Fruit fly (Drosophila melanogaster): ENCODE measurements around the gene thw.

DNA sequence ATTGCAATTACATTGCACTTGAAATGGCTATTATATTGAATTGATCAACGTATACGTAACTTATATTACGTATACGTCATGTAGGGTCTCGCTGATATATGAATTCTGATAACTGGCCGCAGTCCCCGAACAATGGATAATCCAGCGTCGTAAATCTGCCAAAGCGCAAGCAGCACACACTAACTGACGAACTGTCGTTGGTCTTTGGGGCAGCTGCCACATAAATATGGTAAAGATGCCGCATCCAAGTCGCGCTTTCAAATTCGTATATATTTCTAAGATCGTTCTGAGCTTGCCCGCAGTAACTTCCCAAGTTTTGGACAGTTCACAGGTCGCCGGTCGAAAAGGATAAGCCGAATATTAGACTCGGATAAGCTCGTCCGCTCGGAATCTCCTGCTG, 17.2 kb downstream of the thw start, which contains the start of gene CG14607:
- TF ChIP-seq EcR (GFP tag; optimal IDR thresholded peaks at IDR 0.05): no peak
- no peak for TF ChIP-seq CG32121 (GFP tag; IDR thresholded peaks at IDR 0.05)
- no peak for TF ChIP-seq CG17806 (tag; optimal IDR thresholded peaks at IDR 0.05)
- TF ChIP-seq CG10348 (GFP tag; IDR thresholded peaks at IDR 0.05): no peak
- no peak for TF ChIP-seq CG8301 (tag; optimal IDR thresholded peaks at IDR 0.05)
- no peak for TF ChIP-seq Ets98B (GFP tag; IDR thresholded peaks at IDR 0.05)

All from whole organism, pupa.